Worm (Caenorhabditis elegans) whole organism, L3 larva: Measurements from ENCODE around the gene Y75B7B.2.

Experiments used
- R02D3.7 ChIP-seq: fragments of 150-350 bp; optimal IDR thresholded peaks from 2 replicates; lab custom pipeline; 2014; ENCODE audit warnings: missing biosample characterization, missing genetic modification characterization
- ZK546.5 ChIP-seq: sonication (generic microtip); optimal IDR thresholded peaks from 2 replicates; lab custom pipeline; 2017; ENCODE audit warnings: missing biosample characterization, missing genetic modification characterization
- ama-1 ChIP-seq: fragments of 150-350 bp; optimal IDR thresholded peaks from 2 replicates; lab custom pipeline; 2018
- ceh-28 ChIP-seq: fragments of 150-350 bp; optimal IDR thresholded peaks from 2 replicates; lab custom pipeline; 2014; ENCODE audit warnings: missing biosample characterization, missing genetic modification reagents, missing genetic modification characterization
- ceh-82 ChIP-seq: fragments of 150-350 bp; optimal IDR thresholded peaks from 2 replicates; lab custom pipeline; 2014; ENCODE audit warnings: missing biosample characterization, missing genetic modification characterization
- ceh-9 ChIP-seq: sonication (generic microtip); optimal IDR thresholded peaks from 2 replicates; lab custom pipeline; 2018; ENCODE audit warnings: missing biosample characterization, missing genetic modification characterization
- daf-12 ChIP-seq: fragments of 150-350 bp; optimal IDR thresholded peaks from 2 replicates; lab custom pipeline; 2014; ENCODE audit warnings: missing biosample characterization, missing genetic modification reagents, missing genetic modification characterization
- egl-27 ChIP-seq: sonication (generic microtip); optimal IDR thresholded peaks from 4 replicates; lab custom pipeline; 2017; ENCODE audit warnings: missing biosample characterization, missing genetic modification reagents, missing genetic modification characterization
- egl-5 ChIP-seq: fragments of 150-350 bp; optimal IDR thresholded peaks from 2 replicates; lab custom pipeline; 2017; ENCODE audit warnings: missing biosample characterization, missing genetic modification reagents, missing genetic modification characterization, inconsistent platforms
- elt-1 ChIP-seq: fragments of 150-350 bp; optimal IDR thresholded peaks from 2 replicates; lab custom pipeline; 2014; ENCODE audit warnings: missing biosample characterization, missing genetic modification characterization
- elt-2 ChIP-seq: sonication (generic microtip); optimal IDR thresholded peaks from 2 replicates; lab custom pipeline; 2016; ENCODE audit warnings: missing genetic modification reagents, mild to moderate bottlenecking, missing genetic modification characterization, missing compliant biosample characterization
- elt-3 ChIP-seq, 3 experiments: fragments of 150-350 bp in 1 of 3; sonication (generic microtip) in 2 of 3; optimal IDR thresholded peaks; 2 replicates in 2 of 3; 4 replicates in 1 of 3; lab custom pipeline; 2014 to 2017; ENCODE audit warnings: missing biosample characterization in 3 of 3, missing genetic modification characterization in 3 of 3
- eor-1 ChIP-seq, 2 experiments: fragments of 150-350 bp; optimal IDR thresholded peaks; 2 replicates each; lab custom pipeline; 2014 to 2018; ENCODE audit warnings: missing biosample characterization in 2 of 2, missing genetic modification characterization in 2 of 2
- fkh-10 ChIP-seq: sonication (generic microtip); optimal IDR thresholded peaks from 2 replicates; lab custom pipeline; 2017; ENCODE audit warnings: missing biosample characterization, missing genetic modification reagents, missing genetic modification characterization
- fkh-2 ChIP-seq: fragments of 150-350 bp; optimal IDR thresholded peaks from 2 replicates; lab custom pipeline; 2014; ENCODE audit warnings: missing biosample characterization, missing genetic modification reagents, missing genetic modification characterization
- fos-1 ChIP-seq: fragments of 150-350 bp; optimal IDR thresholded peaks from 2 replicates; lab custom pipeline; 2014; ENCODE audit warnings: missing biosample characterization, missing genetic modification characterization
- jun-1 ChIP-seq: fragments of 150-350 bp; optimal IDR thresholded peaks from 2 replicates; lab custom pipeline; 2014; ENCODE audit warnings: missing biosample characterization, missing genetic modification reagents, missing genetic modification characterization
- lsy-12 ChIP-seq: sonication (generic microtip); optimal IDR thresholded peaks from 2 replicates; lab custom pipeline; 2016; ENCODE audit warnings: mild to moderate bottlenecking, missing genetic modification characterization, missing compliant biosample characterization
- mdl-1 ChIP-seq: fragments of 150-350 bp; optimal IDR thresholded peaks from 2 replicates; lab custom pipeline; 2014; ENCODE audit warnings: missing biosample characterization, missing genetic modification characterization
- mml-1 ChIP-seq: fragments of 150-350 bp; sonication (generic microtip); optimal IDR thresholded peaks from 3 replicates; lab custom pipeline; 2014; ENCODE audit warnings: missing biosample characterization, missing genetic modification characterization
- nfya-1 ChIP-seq: sonication (generic microtip); optimal IDR thresholded peaks from 2 replicates; lab custom pipeline; 2017; ENCODE audit warnings: missing genetic modification characterization, mild to moderate bottlenecking, missing compliant biosample characterization, antibody characterized with exemption, moderate library complexity; ENCODE audit not compliant: insufficient read depth
- nhr-12 ChIP-seq: fragments of 150-350 bp; optimal IDR thresholded peaks from 2 replicates; lab custom pipeline; 2014; ENCODE audit warnings: missing biosample characterization, missing genetic modification characterization
- nhr-237 ChIP-seq: fragments of 150-350 bp; optimal IDR thresholded peaks from 2 replicates; lab custom pipeline; 2014; ENCODE audit warnings: missing biosample characterization, missing genetic modification characterization
- nhr-25 ChIP-seq: sonication (generic microtip); optimal IDR thresholded peaks from 2 replicates; lab custom pipeline; 2017; ENCODE audit warnings: missing biosample characterization, missing genetic modification characterization
- nhr-28 ChIP-seq: fragments of 150-350 bp; optimal IDR thresholded peaks from 2 replicates; lab custom pipeline; 2014; ENCODE audit warnings: missing biosample characterization, missing genetic modification characterization
- nhr-43 ChIP-seq: sonication (generic microtip); optimal IDR thresholded peaks from 2 replicates; lab custom pipeline; 2016; ENCODE audit warnings: mild to moderate bottlenecking, missing genetic modification characterization, missing compliant biosample characterization; ENCODE audit not compliant: poor library complexity, severe bottlenecking
- nhr-76 ChIP-seq: fragments of 150-350 bp; sonication (generic microtip); optimal IDR thresholded peaks from 5 replicates; lab custom pipeline; 2014; ENCODE audit warnings: missing biosample characterization, missing genetic modification characterization
- pha-4 ChIP-seq: fragments of 150-350 bp; optimal IDR thresholded peaks from 2 replicates; lab custom pipeline; 2014; ENCODE audit warnings: missing biosample characterization, missing genetic modification reagents, missing genetic modification characterization
- pqm-1 ChIP-seq: fragments of 150-350 bp; optimal IDR thresholded peaks from 2 replicates; lab custom pipeline; 2017; ENCODE audit warnings: missing biosample characterization, missing genetic modification characterization, inconsistent platforms
- snpc-4 ChIP-seq: fragments of 150-350 bp; optimal IDR thresholded peaks from 2 replicates; lab custom pipeline; 2014; ENCODE audit warnings: missing biosample characterization, missing genetic modification characterization
- tbx-2 ChIP-seq: sonication (generic microtip); optimal IDR thresholded peaks from 2 replicates; lab custom pipeline; 2016; ENCODE audit warnings: mild to moderate bottlenecking, missing genetic modification characterization, missing compliant biosample characterization
- unc-62 ChIP-seq: fragments of 150-350 bp; sonication (generic microtip); optimal IDR thresholded peaks from 4 replicates; lab custom pipeline; 2014; ENCODE audit warnings: missing biosample characterization, missing genetic modification reagents, missing genetic modification characterization
- zag-1 ChIP-seq: fragments of 150-350 bp; optimal IDR thresholded peaks from 2 replicates; lab custom pipeline; 2014; ENCODE audit warnings: missing biosample characterization, missing genetic modification characterization
- ztf-4 ChIP-seq: fragments of 150-350 bp; optimal IDR thresholded peaks from 2 replicates; lab custom pipeline; 2014; ENCODE audit warnings: missing biosample characterization, missing genetic modification characterization

The Y75B7B.2 gene

ce11 chrV:1263078-1263732 lies 12.6 kb downstream of the Y75B7B.2 start:
- no peak for TF ChIP-seq ztf-4 (tag; lab: Kevin White, UChicago)
- no peak for TF ChIP-seq nhr-76 (tag; lab: Kevin White, UChicago)

- TF ChIP-seq fkh-10 (GFP tag; lab: Kevin White, UChicago) (no peak), elt-2 (tag; lab: Kevin White, UChicago) (peak; percentile 21), ceh-9 (no peak), R02D3.7 (tag; lab: Kevin White, UChicago) (no peak), unc-62 (no peak), ceh-28 (tag; lab: Kevin White, UChicago) (no peak), ama-1 (lab: Kevin White, UChicago) (peak; percentile 64), nhr-28 (tag; lab: Kevin White, UChicago) (no peak), elt-3 (tag; optimal IDR thresholded peaks at IDR 0.05; lab: Kevin White, UChicago) (peak in 1 of 3 experiments; percentile 5), daf-12 (no peak), nhr-12 (tag; lab: Kevin White, UChicago) (no peak), nhr-25 (no peak), nfya-1 (tag; lab: Kevin White, UChicago) (no peak), ceh-82 (tag; lab: Kevin White, UChicago) (peak; percentile 23), jun-1 (tag; lab: Kevin White, UChicago) (no peak)
These were observed 13.8 kb downstream of the Y75B7B.2 start for ce11 chrV:1262036-1262435.

- TF ChIP-seq nhr-28 (tag; lab: Kevin White, UChicago) (no peak), ZK546.5 (tag; lab: Kevin White, UChicago) (no peak), snpc-4 (tag; lab: Kevin White, UChicago) (no peak)
These were observed 15.8 kb downstream of the Y75B7B.2 start, which contains the start of gene C39F7.1 for ce11 chrV:1260042-1260441. C39F7.1 (plus strand) TSS chrV:1260342.

ce11 chrV:1252794-1253193 lies 23.0 kb downstream of the Y75B7B.2 start:
- TF ChIP-seq nhr-43 (tag; lab: Kevin White, UChicago) (no peak), fkh-10 (GFP tag; lab: Kevin White, UChicago) (no peak), elt-1 (tag; lab: Kevin White, UChicago) (no peak), snpc-4 (tag; lab: Kevin White, UChicago) (no peak), fkh-2 (no peak), nhr-25 (no peak), pqm-1 (tag; lab: Kevin White, UChicago) (no peak), nhr-28 (tag; lab: Kevin White, UChicago) (no peak), ama-1 (lab: Kevin White, UChicago) (no peak), pha-4 (tag; lab: Kevin White, UChicago) (no peak), egl-5 (no peak), tbx-2 (tag; lab: Kevin White, UChicago) (no peak), eor-1 (tag; optimal IDR thresholded peaks at IDR 0.05; lab: Kevin White, UChicago) (no peak)

- TF ChIP-seq tbx-2 (tag; lab: Kevin White, UChicago) (no peak), nhr-28 (tag; lab: Kevin White, UChicago) (no peak)
These were observed 31.7 kb downstream of the Y75B7B.2 start for ce11 chrV:1244021-1244708.

- TF ChIP-seq pha-4 (tag; lab: Kevin White, UChicago) (no peak), ztf-4 (tag; lab: Kevin White, UChicago) (no peak), R02D3.7 (tag; lab: Kevin White, UChicago) (no peak), elt-2 (tag; lab: Kevin White, UChicago) (no peak), ceh-9 (no peak), egl-5 (no peak), fos-1 (tag; lab: Kevin White, UChicago) (no peak), zag-1 (tag; lab: Kevin White, UChicago) (no peak), lsy-12 (tag; lab: Kevin White, UChicago) (no peak), mdl-1 (tag; lab: Kevin White, UChicago) (no peak), nhr-76 (tag; lab: Kevin White, UChicago) (no peak), nhr-237 (no peak), ZK546.5 (tag; lab: Kevin White, UChicago) (no peak), ceh-28 (tag; lab: Kevin White, UChicago) (no peak), egl-27 (tag; lab: Kevin White, UChicago) (no peak), ceh-82 (tag; lab: Kevin White, UChicago) (no peak), mml-1 (tag; lab: Kevin White, UChicago) (no peak), jun-1 (tag; lab: Kevin White, UChicago) (no peak)
- TF ChIP-seq, all 47 proteins: peak for 0
These were observed 32.8 kb downstream of the Y75B7B.2 start for ce11 chrV:1243011-1243410.
